Worm (Caenorhabditis elegans): Measurements from ENCODE around the gene mps-1.

DNA sequence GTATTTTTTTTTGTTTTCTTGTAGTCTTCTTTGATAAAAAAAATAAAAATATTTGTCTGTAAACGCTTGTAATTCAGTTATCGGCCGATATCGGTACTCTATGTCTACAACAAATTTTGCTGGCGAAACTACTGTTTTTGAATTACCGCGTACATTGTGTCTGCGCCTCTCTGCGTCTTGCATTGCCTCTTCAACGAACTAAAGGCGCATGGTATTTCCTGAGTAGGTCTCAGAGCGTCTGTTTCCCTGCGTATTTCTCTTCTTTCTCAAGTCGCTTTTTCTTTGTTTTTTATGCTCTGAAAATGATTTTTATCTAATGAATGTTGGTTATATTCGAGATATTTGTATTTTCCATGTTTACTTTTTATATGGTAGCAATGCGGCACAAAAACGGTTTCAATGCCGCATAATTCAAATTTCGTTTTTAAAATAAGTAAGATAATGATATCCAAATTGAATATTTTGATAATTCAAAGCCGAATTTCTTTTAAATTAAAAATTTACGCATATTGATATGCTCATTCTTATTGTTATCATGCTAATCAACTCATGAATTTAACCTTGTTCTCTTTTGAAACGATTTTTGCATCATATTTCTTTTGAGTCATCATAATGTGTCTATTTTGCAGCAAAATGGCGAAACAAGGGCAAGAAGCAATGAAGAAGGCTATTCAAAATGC is 43.2 kb downstream of the mps-1 start, which contains the start of gene phb-2:
- TF ChIP-seq T23F11.4 (GFP tag; optimal IDR thresholded peaks at IDR 0.05) (no peak), pax-1 (tag; optimal IDR thresholded peaks at IDR 0.05) (no peak), ceh-2 (tag; optimal IDR thresholded peaks at IDR 0.05) (no peak), gmeb-2 (tag; optimal IDR thresholded peaks at IDR 0.05) (no peak), che-1 (tag; optimal IDR thresholded peaks at IDR 0.05) (no peak), zip-5 (tag; optimal IDR thresholded peaks at IDR 0.05) (no peak), C38D4.7 (GFP tag; optimal IDR thresholded peaks at IDR 0.05) (no peak), elt-2 (tag; optimal IDR thresholded peaks at IDR 0.05) (peak; percentile 63)
